Worm (Caenorhabditis elegans) whole organism, mixed stage, embryonic: ENCODE data around the gene T21H3.1.

Experiments
- bed-3 ChIP-seq: fragments of 200-800 bp; sonication (Bioruptor generic); optimal IDR thresholded peaks from 3 replicates; lab custom pipeline; 2018; ENCODE audit warnings: mild to moderate bottlenecking, missing genetic modification characterization, moderate library complexity, missing compliant biosample characterization
- blmp-1 ChIP-seq: fragments of 150-350 bp; optimal IDR thresholded peaks from 2 replicates; lab custom pipeline; 2014; ENCODE audit warnings: missing biosample characterization, missing genetic modification characterization
- ceh-39 ChIP-seq: fragments of 150-350 bp; optimal IDR thresholded peaks from 2 replicates; lab custom pipeline; 2014; ENCODE audit warnings: missing biosample characterization, missing genetic modification characterization
- ceh-43 ChIP-seq: fragments of 200-800 bp; sonication (Bioruptor generic); optimal IDR thresholded peaks from 2 replicates; lab custom pipeline; 2018; ENCODE audit warnings: mild to moderate bottlenecking, missing genetic modification characterization, moderate library complexity, missing compliant biosample characterization
- ceh-83 ChIP-seq: fragments of 200-800 bp; sonication (Bioruptor generic); optimal IDR thresholded peaks from 2 replicates; lab custom pipeline; 2018; ENCODE audit warnings: mild to moderate bottlenecking, missing genetic modification characterization, missing compliant biosample characterization
- ces-1 ChIP-seq: fragments of 150-350 bp; optimal IDR thresholded peaks from 2 replicates; lab custom pipeline; 2014; ENCODE audit warnings: missing biosample characterization, missing genetic modification reagents, missing genetic modification characterization
- drap-1 ChIP-seq: fragments of 200-800 bp; sonication (Bioruptor generic); optimal IDR thresholded peaks from 3 replicates; lab custom pipeline; 2018; ENCODE audit warnings: mild to moderate bottlenecking, missing genetic modification characterization, missing compliant biosample characterization
- elt-1 ChIP-seq: sonication (generic microtip); optimal IDR thresholded peaks from 2 replicates; lab custom pipeline; 2017; ENCODE audit warnings: missing genetic modification characterization, mild to moderate bottlenecking, missing compliant biosample characterization, antibody characterized with exemption, moderate library complexity, borderline replicate concordance; ENCODE audit not compliant: insufficient read depth
- elt-3 ChIP-seq: fragments of 150-350 bp; optimal IDR thresholded peaks from 2 replicates; lab custom pipeline; 2014; ENCODE audit warnings: missing biosample characterization, missing genetic modification characterization
- ham-2 ChIP-seq: fragments of 200-800 bp; sonication (Bioruptor generic); optimal IDR thresholded peaks from 2 replicates; lab custom pipeline; 2018; ENCODE audit warnings: mild to moderate bottlenecking, missing genetic modification characterization, missing compliant biosample characterization
- hlh-1 ChIP-seq: fragments of 150-350 bp; optimal IDR thresholded peaks from 2 replicates; lab custom pipeline; 2014; ENCODE audit warnings: missing biosample characterization, missing genetic modification reagents, missing genetic modification characterization
- lin-13 ChIP-seq: fragments of 150-350 bp; optimal IDR thresholded peaks from 2 replicates; lab custom pipeline; 2014; ENCODE audit warnings: missing biosample characterization, missing genetic modification characterization
- lin-32 ChIP-seq: fragments of 200-800 bp; sonication (Bioruptor generic); optimal IDR thresholded peaks from 2 replicates; lab custom pipeline; 2018; ENCODE audit warnings: mild to moderate bottlenecking, missing genetic modification characterization, missing compliant biosample characterization
- lsy-2 ChIP-seq: fragments of 150-350 bp; optimal IDR thresholded peaks from 2 replicates; lab custom pipeline; 2014; ENCODE audit warnings: missing biosample characterization, missing genetic modification characterization
- mab-5 ChIP-seq: fragments of 150-350 bp; optimal IDR thresholded peaks from 2 replicates; lab custom pipeline; 2014; ENCODE audit warnings: missing biosample characterization, missing genetic modification characterization
- mls-2 ChIP-seq: sonication (generic microtip); optimal IDR thresholded peaks from 2 replicates; lab custom pipeline; 2016; ENCODE audit warnings: mild to moderate bottlenecking, missing genetic modification characterization, moderate library complexity, missing compliant biosample characterization
- nhr-12 ChIP-seq: fragments of 150-350 bp; optimal IDR thresholded peaks from 2 replicates; lab custom pipeline; 2014; ENCODE audit warnings: missing biosample characterization, missing genetic modification characterization
- nhr-2 ChIP-seq: fragments of 150-350 bp; optimal IDR thresholded peaks from 2 replicates; lab custom pipeline; 2014; ENCODE audit warnings: missing biosample characterization, missing genetic modification characterization
- nhr-237 ChIP-seq: fragments of 150-350 bp; optimal IDR thresholded peaks from 2 replicates; lab custom pipeline; 2014; ENCODE audit warnings: missing biosample characterization, missing genetic modification characterization
- nhr-28 ChIP-seq: fragments of 150-350 bp; optimal IDR thresholded peaks from 2 replicates; lab custom pipeline; 2014; ENCODE audit warnings: missing biosample characterization, missing genetic modification characterization
- nhr-76 ChIP-seq: sonication (generic microtip); optimal IDR thresholded peaks from 2 replicates; lab custom pipeline; 2017; ENCODE audit warnings: missing biosample characterization, missing genetic modification characterization
- pha-4 ChIP-seq: fragments of 150-350 bp; optimal IDR thresholded peaks from 2 replicates; lab custom pipeline; 2018; ENCODE audit warnings: missing biosample characterization, missing genetic modification reagents, missing genetic modification characterization
- sem-2 ChIP-seq: fragments of 200-800 bp; sonication (Bioruptor generic); optimal IDR thresholded peaks from 2 replicates; lab custom pipeline; 2018; ENCODE audit warnings: mild to moderate bottlenecking, missing genetic modification characterization, missing compliant biosample characterization
- snpc-4 ChIP-seq: fragments of 150-350 bp; optimal IDR thresholded peaks from 2 replicates; lab custom pipeline; 2014; ENCODE audit warnings: missing biosample characterization, missing genetic modification characterization
- sptf-1 ChIP-seq: sonication (generic microtip); optimal IDR thresholded peaks from 2 replicates; lab custom pipeline; 2017; ENCODE audit warnings: mild to moderate bottlenecking, missing genetic modification characterization, moderate library complexity, missing compliant biosample characterization
- tbx-8 ChIP-seq: fragments of 200-800 bp; sonication (Bioruptor generic); optimal IDR thresholded peaks from 2 replicates; lab custom pipeline; 2018; ENCODE audit warnings: mild to moderate bottlenecking, missing genetic modification characterization, moderate library complexity, missing compliant biosample characterization
- unc-120 ChIP-seq: sonication (generic microtip); optimal IDR thresholded peaks from 2 replicates; lab custom pipeline; 2017; ENCODE audit warnings: missing genetic modification characterization, missing compliant biosample characterization; ENCODE audit not compliant: poor library complexity, severe bottlenecking
- unc-62 ChIP-seq: fragments of 150-350 bp; optimal IDR thresholded peaks from 2 replicates; lab custom pipeline; 2014; ENCODE audit warnings: missing biosample characterization, missing genetic modification reagents, missing genetic modification characterization
- zip-8 ChIP-seq: fragments of 150-350 bp; optimal IDR thresholded peaks from 2 replicates; lab custom pipeline; 2014; ENCODE audit warnings: missing biosample characterization, missing genetic modification characterization

The T21H3.1 gene

ce11 chrV:1199219-1199889 lies 22.8 kb downstream of the T21H3.1 start, which contains the start of gene Y50D4A.6:
Y50D4A.6 (minus strand) TSS chrV:1199269.
- TF ChIP-seq sptf-1 (tag; lab: Kevin White, UChicago) (no peak), nhr-76 (tag; lab: Kevin White, UChicago) (no peak), nhr-12 (tag; lab: Kevin White, UChicago) (no peak), elt-1 (tag; lab: Kevin White, UChicago) (no peak)

- TF ChIP-seq drap-1 (no peak), mls-2 (tag; lab: Kevin White, UChicago) (no peak), lsy-2 (tag; lab: Kevin White, UChicago) (no peak), lin-13 (tag; lab: Kevin White, UChicago) (no peak), nhr-28 (tag; lab: Kevin White, UChicago) (no peak), elt-3 (tag; lab: Kevin White, UChicago) (no peak), blmp-1 (tag; lab: Kevin White, UChicago) (no peak), bed-3 (no peak), zip-8 (tag; lab: Kevin White, UChicago) (no peak), nhr-237 (tag; lab: Kevin White, UChicago) (no peak), unc-120 (tag; lab: Kevin White, UChicago) (no peak), sem-2 (GFP tag; lab: Kevin White, UChicago) (no peak), lin-32 (no peak), elt-1 (tag; lab: Kevin White, UChicago) (no peak), ham-2 (GFP tag; lab: Kevin White, UChicago) (no peak), nhr-12 (tag; lab: Kevin White, UChicago) (no peak), hlh-1 (tag; lab: Kevin White, UChicago) (no peak), ceh-83 (GFP tag; lab: Kevin White, UChicago) (no peak)
Observed at ce11 chrV:1201717-1202116, 25.2 kb downstream of the T21H3.1 start.

- no peak for TF ChIP-seq lin-13 (tag; lab: Kevin White, UChicago)
- TF ChIP-seq mls-2 (tag; lab: Kevin White, UChicago) = peak; percentile 11
- peak; percentile 64 for TF ChIP-seq ces-1
Observed at ce11 chrV:1206971-1207370, 30.4 kb downstream of the T21H3.1 start, which contains the start of gene Y50D4A.5. Y50D4A.5 (plus strand) TSS chrV:1207307.

ce11 chrV:1207589-1207988 lies 31.1 kb downstream of the T21H3.1 start, which contains the start of gene Y50D4A.1:
Y50D4A.1 (plus strand) TSS chrV:1207889.
- no peak for TF ChIP-seq lin-13 (tag; lab: Kevin White, UChicago)
- no peak for TF ChIP-seq nhr-2 (tag; lab: Kevin White, UChicago)
- TF ChIP-seq unc-62 = no peak

ce11 chrV:1220509-1220908 lies 44.0 kb downstream of the T21H3.1 start, which contains the start of gene Y50D4A.10:
Y50D4A.10 (minus strand) TSS chrV:1220565.
- no peak for TF ChIP-seq elt-1 (tag; lab: Kevin White, UChicago)
- peak; percentile 84 for TF ChIP-seq zip-8 (tag; lab: Kevin White, UChicago)
- TF ChIP-seq ceh-39 (tag; lab: Kevin White, UChicago) = no peak

ce11 chrV:1223559-1223958 lies 47.0 kb downstream of the T21H3.1 start:
- TF ChIP-seq ces-1 (peak; percentile 98), ceh-83 (GFP tag; lab: Kevin White, UChicago) (no peak)
- TF ChIP-seq, all 35 proteins: peak for 1

ce11 chrV:1226239-1226638 lies 49.7 kb downstream of the T21H3.1 start:
- TF ChIP-seq elt-1 (tag; lab: Kevin White, UChicago) (no peak), mls-2 (tag; lab: Kevin White, UChicago) (no peak), nhr-2 (tag; lab: Kevin White, UChicago) (no peak), pha-4 (tag; lab: Kevin White, UChicago) (no peak), blmp-1 (tag; lab: Kevin White, UChicago) (no peak), bed-3 (no peak), snpc-4 (tag; lab: Kevin White, UChicago) (no peak), unc-120 (tag; lab: Kevin White, UChicago) (no peak), ham-2 (GFP tag; lab: Kevin White, UChicago) (no peak), sptf-1 (tag; lab: Kevin White, UChicago) (no peak), ceh-83 (GFP tag; lab: Kevin White, UChicago) (no peak), ceh-39 (tag; lab: Kevin White, UChicago) (no peak), nhr-28 (tag; lab: Kevin White, UChicago) (no peak), nhr-76 (tag; lab: Kevin White, UChicago) (no peak), elt-3 (tag; lab: Kevin White, UChicago) (no peak), tbx-8 (no peak), sem-2 (GFP tag; lab: Kevin White, UChicago) (no peak), mab-5 (tag; lab: Kevin White, UChicago) (no peak), ceh-43 (GFP tag; lab: Kevin White, UChicago) (no peak)
- TF ChIP-seq, all 35 proteins: peak for 0
